Fruit fly (Drosophila melanogaster) whole organism: ENCODE measurements around the gene Cmtr1.

ENCODE experiments used
- CG8478 ChIP-seq: fragments of >200 bp; optimal IDR thresholded peaks from 2 replicates; lab custom pipeline; 2018; ENCODE audit warnings: inconsistent platforms
- Dll ChIP-seq: fragments of >200 bp; optimal IDR thresholded peaks from 2 replicates; lab custom pipeline; 2017
- EcR ChIP-seq, 2 experiments: fragments of >200 bp; optimal IDR thresholded peaks; 2 replicates each; lab custom pipeline; 2017; ENCODE audit warnings: missing biosample characterization in 2 of 2, missing genetic modification characterization in 2 of 2, missing genetic modification reagents in 2 of 2
- pan ChIP-seq: fragments of >200 bp; optimal IDR thresholded peaks from 2 replicates; lab custom pipeline; 2017
- psq ChIP-seq: fragments of >200 bp; optimal IDR thresholded peaks from 2 replicates; lab custom pipeline; 2017
- usp ChIP-seq: fragments of >200 bp; optimal IDR thresholded peaks from 2 replicates; lab custom pipeline; 2017; ENCODE audit warnings: missing biosample characterization, missing genetic modification characterization, mixed read lengths

Cmtr1 gene

DNA sequence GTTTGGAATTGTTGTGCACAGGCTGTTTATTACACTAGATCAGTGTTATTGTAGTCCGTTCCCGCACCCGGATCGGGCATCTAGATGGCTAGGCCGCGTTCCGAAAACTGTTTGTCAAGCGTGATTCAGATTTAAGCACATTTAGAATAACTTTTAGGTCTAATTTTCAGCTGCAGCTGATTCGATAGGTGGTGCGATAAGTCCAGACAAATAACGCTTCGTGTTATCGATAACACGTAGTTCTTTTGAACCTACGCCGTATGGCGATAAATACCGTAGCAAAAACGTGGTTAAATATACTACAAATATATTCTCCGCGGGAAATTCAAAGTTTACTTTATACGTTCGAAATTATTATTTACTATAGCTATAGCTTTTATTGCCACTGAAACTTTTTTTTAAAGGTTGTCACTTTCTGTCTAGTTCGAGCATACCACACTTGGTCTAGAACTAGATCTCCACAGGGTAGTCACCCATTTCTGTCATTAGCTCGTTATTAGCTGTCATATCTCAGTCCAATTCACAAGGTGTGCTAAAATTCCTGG is at the start of gene Cmtr1, which contains the start of gene CG15375:
Cmtr1 (minus strand) TSS at position 208 of the 545 bp plus-strand sequence.
CG15375 (plus strand) TSS at position 495 of the 545 bp plus-strand sequence.
- TF ChIP-seq EcR (GFP tag; optimal IDR thresholded peaks at IDR 0.05; lab: Kevin White, UChicago): no peak
- no peak for TF ChIP-seq psq (lab: Kevin White, UChicago)

dm6 chrX:4139043-4139442 is 38.2 kb upstream of the Cmtr1 start:
- no peak for TF ChIP-seq pan (lab: Kevin White, UChicago)
- no peak for TF ChIP-seq psq (lab: Kevin White, UChicago)
- TF ChIP-seq CG8478 (lab: Kevin White, UChicago): no peak
- TF ChIP-seq Dll (lab: Kevin White, UChicago): no peak

dm6 chrX:4131049-4131629 is 30.3 kb upstream of the Cmtr1 start, which contains the start of gene GlcAT-I:
GlcAT-I (plus strand) TSS chrX:4131211.
- TF ChIP-seq pan (lab: Kevin White, UChicago) (no peak), psq (lab: Kevin White, UChicago) (no peak), usp (no peak), EcR (GFP tag; optimal IDR thresholded peaks at IDR 0.05; lab: Kevin White, UChicago) (no peak), CG8478 (lab: Kevin White, UChicago) (no peak), Dll (lab: Kevin White, UChicago) (no peak)

- TF ChIP-seq psq (lab: Kevin White, UChicago): no peak
- TF ChIP-seq EcR (GFP tag; optimal IDR thresholded peaks at IDR 0.05; lab: Kevin White, UChicago): no peak
- TF ChIP-seq pan (lab: Kevin White, UChicago): no peak
- TF ChIP-seq Dll (lab: Kevin White, UChicago): no peak
Observed at dm6 chrX:4119582-4119981, 18.8 kb upstream of the Cmtr1 start.

DNA sequence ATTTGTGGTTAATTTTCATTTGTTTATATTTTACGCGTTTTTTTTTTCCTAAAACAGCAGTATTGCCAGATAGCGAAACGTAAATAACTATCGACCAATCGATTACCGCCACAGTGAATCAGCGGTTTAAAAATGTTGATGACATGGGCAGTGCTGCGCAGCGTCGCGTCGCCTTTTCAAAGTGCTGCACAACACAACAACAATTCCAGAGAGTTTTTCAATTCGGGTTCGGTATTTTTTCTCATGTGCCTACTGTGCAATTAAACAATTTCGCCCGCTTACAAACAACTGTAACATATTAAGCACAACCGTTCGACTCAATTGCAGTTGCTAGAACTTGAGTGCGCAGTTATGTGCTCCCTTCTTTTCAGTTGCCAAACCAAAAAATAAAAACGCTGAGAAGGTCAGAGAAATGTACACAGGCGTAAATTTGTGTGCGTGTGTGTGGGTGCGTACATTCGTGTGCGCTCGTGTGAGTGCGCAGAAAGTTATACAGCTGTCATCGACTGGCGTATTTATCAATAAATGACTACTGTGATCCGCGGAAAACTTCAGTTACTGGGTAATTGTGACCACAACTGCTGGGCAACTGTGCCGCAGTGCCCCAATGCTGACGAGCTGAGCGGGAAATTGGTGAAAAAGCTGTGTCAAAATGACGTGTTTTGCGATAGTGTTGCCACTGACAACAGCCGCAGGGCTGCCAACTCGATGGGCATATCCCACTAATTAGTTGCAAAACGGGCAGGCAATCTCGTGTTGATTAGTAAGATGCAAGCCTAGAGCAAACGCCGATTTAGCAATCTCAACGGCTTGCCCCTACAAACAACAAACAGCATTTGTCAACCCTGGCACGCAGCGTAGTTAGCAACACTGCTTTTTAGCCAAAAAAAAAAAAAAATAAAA is 16.3 kb upstream of the Cmtr1 start, which contains the start of the genes tyf and Tip60:
tyf (plus strand) TSS at position 187 of the 903 bp plus-strand sequence.
Tip60 (minus strand) TSS at position 654 of the 903 bp plus-strand sequence.
- no peak for TF ChIP-seq CG8478 (lab: Kevin White, UChicago)
- TF ChIP-seq usp: no peak
- TF ChIP-seq Dll (lab: Kevin White, UChicago): no peak
- no peak for TF ChIP-seq pan (lab: Kevin White, UChicago)
- TF ChIP-seq psq (lab: Kevin White, UChicago): no peak
- no peak for TF ChIP-seq EcR (GFP tag; optimal IDR thresholded peaks at IDR 0.05; lab: Kevin White, UChicago)

DNA sequence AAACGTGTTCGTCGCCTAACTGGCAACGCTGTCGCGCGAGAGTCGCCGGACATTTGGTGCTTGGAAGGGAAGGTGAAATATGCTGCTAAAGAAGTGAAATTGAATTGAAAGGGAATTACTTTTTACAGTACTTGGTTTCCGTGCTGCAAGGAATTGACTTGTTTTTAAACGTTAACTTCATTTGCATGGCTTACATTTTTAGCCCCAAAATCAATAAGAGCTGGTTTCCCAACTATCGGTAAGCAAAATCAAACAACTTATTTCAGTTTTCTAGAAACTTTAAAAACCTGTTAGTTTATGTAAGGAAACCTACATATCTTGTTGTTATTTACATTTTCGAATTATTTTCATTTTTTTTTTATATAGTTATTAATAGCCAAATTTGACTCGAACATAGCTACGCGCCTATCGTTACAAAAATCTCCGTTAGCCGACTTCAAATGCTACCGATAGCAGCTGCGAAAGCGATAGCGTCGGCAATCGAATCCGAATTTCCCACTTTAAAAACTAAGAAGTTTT is 12.9 kb upstream of the Cmtr1 start, which contains the start of the genes dgt4 and Nsun2:
dgt4 (plus strand) TSS at position 4 of the 519 bp plus-strand sequence.
Nsun2 (minus strand) TSS at position 37 of the 519 bp plus-strand sequence.
- TF ChIP-seq psq (lab: Kevin White, UChicago) (no peak), Dll (lab: Kevin White, UChicago) (no peak), pan (lab: Kevin White, UChicago) (no peak), EcR (GFP tag; optimal IDR thresholded peaks at IDR 0.05; lab: Kevin White, UChicago) (no peak), CG8478 (lab: Kevin White, UChicago) (no peak), usp (no peak)

DNA sequence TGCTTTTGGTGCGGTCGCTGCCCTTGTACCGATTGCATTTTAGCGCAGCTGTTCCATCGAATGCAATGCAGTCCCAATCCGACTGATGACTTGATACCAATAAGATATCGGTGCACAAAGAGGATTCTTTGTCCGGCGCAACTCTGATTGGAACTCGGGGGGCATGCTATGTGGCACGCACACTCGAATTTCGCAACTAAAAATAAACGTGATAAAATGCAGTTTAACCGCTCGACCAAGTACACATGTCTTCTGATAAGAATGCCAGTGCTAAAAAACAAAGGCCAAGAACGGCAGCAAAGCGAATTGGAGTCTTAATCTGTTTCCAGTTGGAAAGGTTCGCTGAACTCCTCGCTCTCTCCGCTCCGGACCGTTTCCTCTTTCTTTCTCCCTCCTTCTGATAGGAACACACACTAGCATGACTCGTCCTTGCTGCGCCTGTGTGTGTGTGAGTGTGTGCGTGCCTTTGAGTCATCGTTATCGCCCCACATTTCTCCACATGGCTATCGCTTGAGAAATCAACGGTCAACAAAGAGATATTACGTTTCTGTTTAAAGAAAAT is 7.9 kb upstream of the Cmtr1 start:
- no peak for TF ChIP-seq usp
- no peak for TF ChIP-seq psq (lab: Kevin White, UChicago)
- no peak for TF ChIP-seq pan (lab: Kevin White, UChicago)
- TF ChIP-seq CG8478 (lab: Kevin White, UChicago): no peak
- TF ChIP-seq Dll (lab: Kevin White, UChicago): no peak
- no peak for TF ChIP-seq EcR (GFP tag; optimal IDR thresholded peaks at IDR 0.05; lab: Kevin White, UChicago)

dm6 chrX:4108114-4108439 is 7.2 kb upstream of the Cmtr1 start:
- TF ChIP-seq CG8478 (lab: Kevin White, UChicago) (no peak), usp (no peak), pan (lab: Kevin White, UChicago) (no peak), psq (lab: Kevin White, UChicago) (no peak), Dll (lab: Kevin White, UChicago) (no peak), EcR (GFP tag; optimal IDR thresholded peaks at IDR 0.05; lab: Kevin White, UChicago) (no peak)

- TF ChIP-seq Dll (lab: Kevin White, UChicago) (no peak), psq (lab: Kevin White, UChicago) (no peak), pan (lab: Kevin White, UChicago) (no peak), CG8478 (lab: Kevin White, UChicago) (no peak), usp (no peak), EcR (GFP tag; optimal IDR thresholded peaks at IDR 0.05; lab: Kevin White, UChicago) (no peak)
Observed at dm6 chrX:4107261-4108113, 6.7 kb upstream of the Cmtr1 start.

DNA sequence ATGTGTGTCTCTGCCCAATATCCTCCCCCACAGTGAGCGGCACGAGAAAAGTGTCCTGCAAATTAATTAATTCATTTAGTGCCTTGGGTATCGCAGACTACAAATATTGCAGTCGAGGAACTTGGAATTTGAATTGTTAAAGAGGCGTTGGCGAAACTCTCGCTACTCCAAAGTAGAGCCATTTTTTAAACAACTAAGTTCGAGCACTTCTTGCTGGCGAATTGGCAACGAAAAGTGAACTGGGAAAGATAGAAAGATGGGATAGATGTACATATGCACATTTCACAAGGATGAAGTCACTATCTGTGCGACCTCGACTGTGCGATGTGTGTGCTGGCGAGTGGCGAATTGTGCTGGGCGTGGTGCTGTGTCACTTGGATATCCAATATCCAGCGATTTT is 5.9 kb upstream of the Cmtr1 start:
- TF ChIP-seq CG8478 (lab: Kevin White, UChicago) (no peak), pan (lab: Kevin White, UChicago) (no peak), Dll (lab: Kevin White, UChicago) (no peak), usp (no peak), EcR (GFP tag; optimal IDR thresholded peaks at IDR 0.05; lab: Kevin White, UChicago) (no peak)
